Fruit fly (Drosophila melanogaster) whole organism, pupa: ENCODE measurements around the gene CG11726.

Experiments
- CG32121 ChIP-seq: fragments of 200-800 bp; sonication (Bioruptor generic); IDR thresholded peaks from 2 replicates; pipeline ENCODE4 v1.3.6; 2022; ENCODE audit warnings: missing biosample characterization, missing genetic modification characterization
- CG34367 ChIP-seq: fragments of 200-800 bp; sonication (Bioruptor generic); optimal IDR thresholded peaks from 2 replicates; lab custom pipeline; 2018; ENCODE audit warnings: missing biosample characterization, mild to moderate bottlenecking, missing genetic modification characterization
- CG9948 ChIP-seq: fragments of 200-800 bp; sonication (Bioruptor generic); optimal IDR thresholded peaks from 2 replicates; lab custom pipeline; 2018; ENCODE audit warnings: missing biosample characterization, mild to moderate bottlenecking, missing genetic modification characterization, moderate library complexity
- Snoo ChIP-seq: fragments of 200-800 bp; sonication (Bioruptor generic); optimal IDR thresholded peaks from 3 replicates; lab custom pipeline; 2017; ENCODE audit warnings: missing biosample characterization, mild to moderate bottlenecking, missing genetic modification characterization, inconsistent platforms

DNA sequence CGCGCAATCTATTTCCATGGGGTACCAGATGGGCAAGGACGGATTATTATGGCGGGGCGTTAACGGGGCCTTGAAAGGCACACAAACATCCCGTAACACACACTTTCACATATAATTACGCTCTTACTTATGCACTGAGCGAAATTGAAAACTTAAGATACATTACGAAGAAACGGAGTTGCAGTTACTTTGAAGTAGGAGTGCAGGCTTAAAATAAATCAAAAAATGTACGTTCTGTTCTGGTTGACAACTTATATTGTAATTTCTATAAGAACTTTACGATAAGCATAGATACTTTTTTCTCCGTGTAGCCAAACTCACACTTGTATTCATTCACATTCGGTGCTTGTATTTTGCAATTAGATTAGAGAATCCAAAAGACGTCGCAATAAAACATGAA is 41.5 kb upstream of the CG11726 start:
- TF ChIP-seq CG32121 (peak; percentile 61; the same call in 1 of the 2 replicates), CG34367 (tag; lab: Kevin White, UChicago) (no peak), CG9948 (tag; lab: Kevin White, UChicago) (no peak), Snoo (tag; lab: Kevin White, UChicago) (peak; percentile 68)
